Fruit fly (Drosophila melanogaster): ENCODE data around the gene CG10877.

The CG10877 gene

dm6 chr3R:20548255-20548654 lies 15.6 kb downstream of the CG10877 start (continued):
- TF ChIP-seq lov (optimal IDR thresholded peaks at IDR 0.05) (no peak), lov (GFP tag; IDR thresholded peaks at IDR 0.05) (0 out of 3 replicates have a peak, but pooled peaks have one; percentile 30), Xrp1 (GFP tag; IDR thresholded peaks at IDR 0.05) (peak; percentile 54; the same call in 1 of the 2 replicates), gem (tag; optimal IDR thresholded peaks at IDR 0.05) (peak; percentile 37)

dm6 chr3R:20547758-20548157 lies 16.1 kb downstream of the CG10877 start:
- TF ChIP-seq Aef1 (GFP tag; IDR thresholded peaks at IDR 0.05) = no peak
- TF ChIP-seq pros (GFP tag; optimal IDR thresholded peaks at IDR 0.05) = no peak
- TF ChIP-seq CG2678 (tag; optimal IDR thresholded peaks at IDR 0.05) = no peak
- no peak for TF ChIP-seq CG9437 (GFP tag; optimal IDR thresholded peaks at IDR 0.05)
- TF ChIP-seq CG12071 (GFP tag; optimal IDR thresholded peaks at IDR 0.05) = no peak
- no peak for TF ChIP-seq Sry-β (GFP tag; optimal IDR thresholded peaks at IDR 0.05)
- peak; percentile 13 for TF ChIP-seq nom (GFP tag; optimal IDR thresholded peaks at IDR 0.05)
- peak; percentile 40 for TF ChIP-seq cg (GFP tag; optimal IDR thresholded peaks at IDR 0.05)
- TF ChIP-seq gsb (GFP tag; IDR thresholded peaks at IDR 0.05) = no peak
- TF ChIP-seq btn (GFP tag; optimal IDR thresholded peaks at IDR 0.05) = no peak
- TF ChIP-seq slp2 (GFP tag; optimal IDR thresholded peaks at IDR 0.05) = no peak
- TF ChIP-seq CG18262 (tag; optimal IDR thresholded peaks at IDR 0.05) = no peak
- TF ChIP-seq Drgx (GFP tag; IDR thresholded peaks at IDR 0.05) = peak; percentile 49
- no peak for TF ChIP-seq salm (tag; optimal IDR thresholded peaks at IDR 0.05)

- TF ChIP-seq C15 (GFP tag; IDR thresholded peaks at IDR 0.05) (no peak), chinmo (GFP tag; IDR thresholded peaks at IDR 0.05; ENCODE audit: partially characterized antibody) (0 out of 4 replicates have a peak, but pooled peaks have one; percentile 74), ftz-f1 (GFP tag; optimal IDR thresholded peaks at IDR 0.05) (no peak), Rx (GFP tag; IDR thresholded peaks at IDR 0.05) (no peak), CG6854 (GFP tag; optimal IDR thresholded peaks at IDR 0.05) (no peak), klu (GFP tag; IDR thresholded peaks at IDR 0.05) (no peak), CG2678 (tag; optimal IDR thresholded peaks at IDR 0.05) (peak; percentile 4), nom (GFP tag; optimal IDR thresholded peaks at IDR 0.05) (no peak), dmrt11E (tag; optimal IDR thresholded peaks at IDR 0.05) (no peak), Gsc (GFP tag; IDR thresholded peaks at IDR 0.05) (no peak), CG10209 (GFP tag; optimal IDR thresholded peaks at IDR 0.05) (no peak), bsh (GFP tag; optimal IDR thresholded peaks at IDR 0.05) (no peak), h (optimal IDR thresholded peaks at IDR 0.05) (no peak), B-H1 (GFP tag; IDR thresholded peaks at IDR 0.05) (no peak), CG18599 (GFP tag; optimal IDR thresholded peaks at IDR 0.05) (peak; percentile 11), sens (GFP tag) (peak; percentile 44), Dip3 (GFP tag; optimal IDR thresholded peaks at IDR 0.05) (no peak), bbx (GFP tag; IDR thresholded peaks at IDR 0.05; ENCODE audit: partially characterized antibody) (no peak), croc (GFP tag; conservative IDR thresholded peaks at IDR 0.05) (no peak), CG5180 (GFP tag; optimal IDR thresholded peaks at IDR 0.05) (peak; percentile 33), dmrt99B (tag; optimal IDR thresholded peaks at IDR 0.05) (no peak), Med (GFP tag) (peak; percentile 56), CG11696 (GFP tag; IDR thresholded peaks at IDR 0.05) (no peak), CG2120 (GFP tag; optimal IDR thresholded peaks at IDR 0.05) (peak; percentile 18), kni (GFP tag; optimal IDR thresholded peaks at IDR 0.05) (no peak), Asciz (GFP tag; optimal IDR thresholded peaks at IDR 0.05) (no peak), CG31441 (GFP tag; IDR thresholded peaks at IDR 0.05) (peak; percentile 26; the same call in 1 of the 2 replicates), jing (GFP tag; optimal IDR thresholded peaks at IDR 0.05) (no peak), zf30C (GFP tag; optimal IDR thresholded peaks at IDR 0.05) (no peak), CG14441 (GFP tag; IDR thresholded peaks at IDR 0.05) (no peak)
Measured at dm6 chr3R:20546662-20547620, 16.9 kb downstream of the CG10877 start.
